Fruit fly (Drosophila melanogaster) whole organism: ENCODE data around the gene CG14564.

Experiments used
- CG8478 ChIP-seq: fragments of >200 bp; optimal IDR thresholded peaks from 2 replicates; lab custom pipeline; 2018; ENCODE audit warnings: inconsistent platforms
- Dll ChIP-seq: fragments of >200 bp; optimal IDR thresholded peaks from 2 replicates; lab custom pipeline; 2017
- psq ChIP-seq: fragments of >200 bp; optimal IDR thresholded peaks from 2 replicates; lab custom pipeline; 2017
- usp ChIP-seq: fragments of >200 bp; optimal IDR thresholded peaks from 2 replicates; lab custom pipeline; 2017; ENCODE audit warnings: missing biosample characterization, missing genetic modification characterization, mixed read lengths

DNA sequence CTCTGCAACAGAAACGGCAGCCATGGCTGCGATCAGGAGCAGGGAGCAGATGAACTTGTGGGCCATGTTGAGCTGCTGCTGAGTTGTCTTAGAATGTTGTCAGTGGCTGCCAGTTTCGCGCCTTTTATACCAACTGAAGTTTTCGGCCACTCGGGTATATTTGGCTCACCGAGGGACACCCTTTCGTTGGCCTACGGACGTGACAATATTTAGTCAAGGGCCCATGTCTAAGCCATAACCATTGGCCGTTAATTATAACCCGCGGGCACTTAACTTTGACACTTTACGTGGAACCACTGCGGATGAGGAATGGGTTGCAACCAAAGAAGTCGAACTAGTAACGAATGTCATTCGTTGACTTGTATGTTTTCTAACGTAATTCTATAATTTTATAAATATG is 23.6 kb upstream of the CG14564 start, which contains the start of gene CG14568:
- no peak for TF ChIP-seq usp
- TF ChIP-seq CG8478 (lab: Kevin White, UChicago): no peak
- TF ChIP-seq psq (lab: Kevin White, UChicago): no peak
- TF ChIP-seq Dll (lab: Kevin White, UChicago): no peak
